Worm (Caenorhabditis elegans) whole organism, mixed stage, embryonic: ENCODE results near the gene C41G6.12.

ENCODE experiments used
- M03D4.4 ChIP-seq: sonication (generic microtip); optimal IDR thresholded peaks from 2 replicates; lab custom pipeline; 2017; ENCODE audit warnings: mild to moderate bottlenecking, missing genetic modification characterization, missing compliant biosample characterization
- bed-3 ChIP-seq: fragments of 200-800 bp; sonication (Bioruptor generic); optimal IDR thresholded peaks from 3 replicates; lab custom pipeline; 2018; ENCODE audit warnings: mild to moderate bottlenecking, missing genetic modification characterization, moderate library complexity, missing compliant biosample characterization
- blmp-1 ChIP-seq: fragments of 150-350 bp; optimal IDR thresholded peaks from 2 replicates; lab custom pipeline; 2014; ENCODE audit warnings: missing biosample characterization, missing genetic modification characterization
- ceh-39 ChIP-seq: fragments of 150-350 bp; optimal IDR thresholded peaks from 2 replicates; lab custom pipeline; 2014; ENCODE audit warnings: missing biosample characterization, missing genetic modification characterization
- ceh-43 ChIP-seq: fragments of 200-800 bp; sonication (Bioruptor generic); optimal IDR thresholded peaks from 2 replicates; lab custom pipeline; 2018; ENCODE audit warnings: mild to moderate bottlenecking, missing genetic modification characterization, moderate library complexity, missing compliant biosample characterization
- ceh-83 ChIP-seq: fragments of 200-800 bp; sonication (Bioruptor generic); optimal IDR thresholded peaks from 2 replicates; lab custom pipeline; 2018; ENCODE audit warnings: mild to moderate bottlenecking, missing genetic modification characterization, missing compliant biosample characterization
- ces-1 ChIP-seq: fragments of 150-350 bp; optimal IDR thresholded peaks from 2 replicates; lab custom pipeline; 2014; ENCODE audit warnings: missing biosample characterization, missing genetic modification reagents, missing genetic modification characterization
- drap-1 ChIP-seq: fragments of 200-800 bp; sonication (Bioruptor generic); optimal IDR thresholded peaks from 3 replicates; lab custom pipeline; 2018; ENCODE audit warnings: mild to moderate bottlenecking, missing genetic modification characterization, missing compliant biosample characterization
- elt-1 ChIP-seq: sonication (generic microtip); optimal IDR thresholded peaks from 2 replicates; lab custom pipeline; 2017; ENCODE audit warnings: missing genetic modification characterization, mild to moderate bottlenecking, missing compliant biosample characterization, antibody characterized with exemption, moderate library complexity, borderline replicate concordance; ENCODE audit not compliant: insufficient read depth
- elt-3 ChIP-seq: fragments of 150-350 bp; optimal IDR thresholded peaks from 2 replicates; lab custom pipeline; 2014; ENCODE audit warnings: missing biosample characterization, missing genetic modification characterization
- ham-2 ChIP-seq: fragments of 200-800 bp; sonication (Bioruptor generic); optimal IDR thresholded peaks from 2 replicates; lab custom pipeline; 2018; ENCODE audit warnings: mild to moderate bottlenecking, missing genetic modification characterization, missing compliant biosample characterization
- hlh-1 ChIP-seq: fragments of 150-350 bp; optimal IDR thresholded peaks from 2 replicates; lab custom pipeline; 2014; ENCODE audit warnings: missing biosample characterization, missing genetic modification reagents, missing genetic modification characterization
- lin-13 ChIP-seq: fragments of 150-350 bp; optimal IDR thresholded peaks from 2 replicates; lab custom pipeline; 2014; ENCODE audit warnings: missing biosample characterization, missing genetic modification characterization
- lsy-2 ChIP-seq: fragments of 150-350 bp; optimal IDR thresholded peaks from 2 replicates; lab custom pipeline; 2014; ENCODE audit warnings: missing biosample characterization, missing genetic modification characterization
- mab-5 ChIP-seq: fragments of 150-350 bp; optimal IDR thresholded peaks from 2 replicates; lab custom pipeline; 2014; ENCODE audit warnings: missing biosample characterization, missing genetic modification characterization
- mep-1 ChIP-seq: fragments of 150-350 bp; optimal IDR thresholded peaks from 2 replicates; lab custom pipeline; 2017; ENCODE audit warnings: missing biosample characterization, missing genetic modification reagents, missing genetic modification characterization, inconsistent platforms
- mls-2 ChIP-seq: sonication (generic microtip); optimal IDR thresholded peaks from 2 replicates; lab custom pipeline; 2016; ENCODE audit warnings: mild to moderate bottlenecking, missing genetic modification characterization, moderate library complexity, missing compliant biosample characterization
- nhr-12 ChIP-seq: fragments of 150-350 bp; optimal IDR thresholded peaks from 2 replicates; lab custom pipeline; 2014; ENCODE audit warnings: missing biosample characterization, missing genetic modification characterization
- nhr-237 ChIP-seq: fragments of 150-350 bp; optimal IDR thresholded peaks from 2 replicates; lab custom pipeline; 2014; ENCODE audit warnings: missing biosample characterization, missing genetic modification characterization
- nhr-28 ChIP-seq: fragments of 150-350 bp; optimal IDR thresholded peaks from 2 replicates; lab custom pipeline; 2014; ENCODE audit warnings: missing biosample characterization, missing genetic modification characterization
- nhr-76 ChIP-seq: sonication (generic microtip); optimal IDR thresholded peaks from 2 replicates; lab custom pipeline; 2017; ENCODE audit warnings: missing biosample characterization, missing genetic modification characterization
- pha-4 ChIP-seq: fragments of 150-350 bp; optimal IDR thresholded peaks from 2 replicates; lab custom pipeline; 2018; ENCODE audit warnings: missing biosample characterization, missing genetic modification reagents, missing genetic modification characterization
- sem-2 ChIP-seq: fragments of 200-800 bp; sonication (Bioruptor generic); optimal IDR thresholded peaks from 2 replicates; lab custom pipeline; 2018; ENCODE audit warnings: mild to moderate bottlenecking, missing genetic modification characterization, missing compliant biosample characterization
- snpc-4 ChIP-seq: fragments of 150-350 bp; optimal IDR thresholded peaks from 2 replicates; lab custom pipeline; 2014; ENCODE audit warnings: missing biosample characterization, missing genetic modification characterization
- sptf-1 ChIP-seq: sonication (generic microtip); optimal IDR thresholded peaks from 2 replicates; lab custom pipeline; 2017; ENCODE audit warnings: mild to moderate bottlenecking, missing genetic modification characterization, moderate library complexity, missing compliant biosample characterization
- unc-120 ChIP-seq: sonication (generic microtip); optimal IDR thresholded peaks from 2 replicates; lab custom pipeline; 2017; ENCODE audit warnings: missing genetic modification characterization, missing compliant biosample characterization; ENCODE audit not compliant: poor library complexity, severe bottlenecking
- unc-62 ChIP-seq: fragments of 150-350 bp; optimal IDR thresholded peaks from 2 replicates; lab custom pipeline; 2014; ENCODE audit warnings: missing biosample characterization, missing genetic modification reagents, missing genetic modification characterization
- zip-8 ChIP-seq: fragments of 150-350 bp; optimal IDR thresholded peaks from 2 replicates; lab custom pipeline; 2014; ENCODE audit warnings: missing biosample characterization, missing genetic modification characterization

C41G6.12 gene

ce11 chrV:15189567-15189966, 18.0 kb downstream of the C41G6.12 start, which contains the start of gene cyn-3:
Gene cyn-3, plus strand, starts transcription at chrV:15189927.
- no peak for TF ChIP-seq ceh-43 (GFP tag; lab: Kevin White, UChicago)
- TF ChIP-seq mep-1 (tag; lab: Kevin White, UChicago) = peak; percentile 78
- TF ChIP-seq lsy-2 (tag; lab: Kevin White, UChicago) = peak; percentile 83
- TF ChIP-seq mls-2 (tag; lab: Kevin White, UChicago) = no peak
- no peak for TF ChIP-seq elt-1
- peak; percentile 71 for TF ChIP-seq nhr-237 (tag; lab: Kevin White, UChicago)
- TF ChIP-seq ceh-39 (tag; lab: Kevin White, UChicago) = peak; percentile 26
- no peak for TF ChIP-seq M03D4.4
- TF ChIP-seq nhr-28 (tag; lab: Kevin White, UChicago) = no peak
- TF ChIP-seq unc-62 (GFP tag; lab: Kevin White, UChicago) = no peak
- TF ChIP-seq lin-13 (tag; lab: Kevin White, UChicago) = peak; percentile 58
- TF ChIP-seq ces-1 = peak; percentile 81
- TF ChIP-seq nhr-76 = no peak
- peak; percentile 18 for TF ChIP-seq hlh-1 (tag; lab: Kevin White, UChicago)
- TF ChIP-seq pha-4 (tag; lab: Kevin White, UChicago) = peak; percentile 77
- no peak for TF ChIP-seq ham-2 (GFP tag; lab: Kevin White, UChicago)

ce11 chrV:15187083-15188057, 20.2 kb downstream of the C41G6.12 start, which contains the start of the genes cyn-7 and bath-36:
Gene cyn-7, minus strand, starts transcription at chrV:15187378.
Gene bath-36, plus strand, starts transcription at chrV:15187888.
- TF ChIP-seq blmp-1 (peak; percentile 13), nhr-76 (no peak), bed-3 (GFP tag; lab: Kevin White, UChicago) (no peak), M03D4.4 (no peak), pha-4 (tag; lab: Kevin White, UChicago) (peak; percentile 92), elt-1 (no peak), ceh-83 (GFP tag; lab: Kevin White, UChicago) (no peak), sem-2 (GFP tag; lab: Kevin White, UChicago) (no peak), snpc-4 (no peak), ceh-43 (GFP tag; lab: Kevin White, UChicago) (no peak), hlh-1 (tag; lab: Kevin White, UChicago) (no peak), elt-3 (no peak), lin-13 (tag; lab: Kevin White, UChicago) (peak; percentile 77), mls-2 (tag; lab: Kevin White, UChicago) (no peak), sptf-1 (tag; lab: Kevin White, UChicago) (peak; percentile 7), nhr-237 (tag; lab: Kevin White, UChicago) (peak; percentile 1), unc-120 (tag; lab: Kevin White, UChicago) (peak; percentile 27), zip-8 (tag; lab: Kevin White, UChicago) (no peak), ces-1 (peak; percentile 68), drap-1 (GFP tag; lab: Kevin White, UChicago) (peak; percentile 22), mab-5 (no peak), lsy-2 (tag; lab: Kevin White, UChicago) (peak; percentile 54), nhr-12 (no peak), mep-1 (tag; lab: Kevin White, UChicago) (peak; percentile 56)

- TF ChIP-seq ceh-43 (GFP tag; lab: Kevin White, UChicago) = no peak
- TF ChIP-seq nhr-237 (tag; lab: Kevin White, UChicago) = no peak
- TF ChIP-seq sptf-1 (tag; lab: Kevin White, UChicago) = no peak
Observed at ce11 chrV:15186259-15186927, 21.2 kb downstream of the C41G6.12 start, which contains the start of gene Y75B12B.3. Gene Y75B12B.3, minus strand, starts transcription at chrV:15186279.
